Fruit fly (Drosophila melanogaster) whole organism, embryonic: ENCODE data around the gene CG10317.

Experiments
- B-H1 ChIP-seq: fragments of 200-800 bp; sonication (Bioruptor generic); IDR thresholded peaks from 3 replicates; pipeline ENCODE4 v1.3.6; 2022; ENCODE audit warnings: missing biosample characterization, missing genetic modification characterization
- CG11504 ChIP-seq: fragments of 200-800 bp; sonication (Bioruptor generic); optimal IDR thresholded peaks from 3 replicates; lab custom pipeline; 2019; ENCODE audit warnings: missing biosample characterization, mild to moderate bottlenecking, missing genetic modification characterization, moderate library complexity
- CG12236 ChIP-seq: fragments of 200-800 bp; sonication (Bioruptor generic); optimal IDR thresholded peaks from 2 replicates; lab custom pipeline; 2016; ENCODE audit warnings: missing biosample characterization, missing genetic modification characterization
- CG13123 ChIP-seq: fragments of 200-800 bp; sonication (Bioruptor generic); optimal IDR thresholded peaks from 2 replicates; lab custom pipeline; 2016; ENCODE audit warnings: missing biosample characterization, missing genetic modification characterization
- CG14860 ChIP-seq: fragments of 200-800 bp; sonication (Bioruptor generic); IDR thresholded peaks from 3 replicates; pipeline ENCODE4 v1.3.6; 2022; ENCODE audit warnings: missing biosample characterization, missing genetic modification characterization; ENCODE audit not compliant: partially characterized antibody
- CG14965 ChIP-seq: fragments of 200-800 bp; sonication (Bioruptor generic); optimal IDR thresholded peaks from 2 replicates; lab custom pipeline; 2016; ENCODE audit warnings: missing biosample characterization, missing genetic modification characterization, borderline replicate concordance
- CG1647 ChIP-seq: fragments of 200-800 bp; sonication (Bioruptor generic); optimal IDR thresholded peaks from 3 replicates; lab custom pipeline; 2016; ENCODE audit warnings: missing biosample characterization, missing genetic modification characterization
- CG16863 ChIP-seq: fragments of 200-800 bp; sonication (Bioruptor generic); optimal IDR thresholded peaks from 3 replicates; lab custom pipeline; 2016; ENCODE audit warnings: missing biosample characterization, missing genetic modification characterization
- CG17385 ChIP-seq: fragments of 200-800 bp; sonication (Bioruptor generic); optimal IDR thresholded peaks from 3 replicates; lab custom pipeline; 2018; ENCODE audit warnings: missing biosample characterization, mild to moderate bottlenecking, missing genetic modification characterization
- CG30403 ChIP-seq: fragments of 200-800 bp; sonication (Bioruptor generic); optimal IDR thresholded peaks from 3 replicates; lab custom pipeline; 2016; ENCODE audit warnings: missing biosample characterization, missing genetic modification characterization
- CG34376 ChIP-seq: fragments of 200-800 bp; sonication (Bioruptor generic); optimal IDR thresholded peaks from 2 replicates; lab custom pipeline; 2018; ENCODE audit warnings: missing biosample characterization, mild to moderate bottlenecking, missing genetic modification characterization
- CG4617 ChIP-seq: fragments of 200-800 bp; sonication (Bioruptor generic); optimal IDR thresholded peaks from 3 replicates; lab custom pipeline; 2016; ENCODE audit warnings: missing biosample characterization, missing genetic modification characterization, borderline replicate concordance
- CG4820 ChIP-seq: fragments of 200-800 bp; sonication (Bioruptor generic); optimal IDR thresholded peaks from 3 replicates; lab custom pipeline; 2016; ENCODE audit warnings: missing biosample characterization, missing genetic modification characterization
- CG6683 ChIP-seq: fragments of 200-800 bp; sonication (Bioruptor generic); optimal IDR thresholded peaks from 2 replicates; lab custom pipeline; 2017; ENCODE audit warnings: missing biosample characterization, mild to moderate bottlenecking, missing genetic modification characterization, missing genetic modification reagents
- CG7357 ChIP-seq: fragments of 200-800 bp; sonication (Bioruptor generic); IDR thresholded peaks from 3 replicates; pipeline ENCODE4 v1.3.6; 2022; ENCODE audit warnings: missing biosample characterization, missing genetic modification characterization
- CG8089 ChIP-seq: fragments of 200-800 bp; sonication (Bioruptor generic); optimal IDR thresholded peaks from 3 replicates; lab custom pipeline; 2016; ENCODE audit warnings: missing biosample characterization, missing genetic modification characterization
- CG8765 ChIP-seq: fragments of 200-800 bp; sonication (Bioruptor generic); IDR thresholded peaks from 2 replicates; pipeline ENCODE4 v1.3.6; 2022; ENCODE audit warnings: missing biosample characterization, missing genetic modification characterization
- Camta ChIP-seq: fragments of 200-800 bp; sonication (Bioruptor generic); optimal IDR thresholded peaks from 2 replicates; lab custom pipeline; 2016; ENCODE audit warnings: missing biosample characterization, missing genetic modification characterization
- D19B ChIP-seq: fragments of 200-800 bp; sonication (Bioruptor generic); optimal IDR thresholded peaks from 2 replicates; lab custom pipeline; 2017; ENCODE audit warnings: missing biosample characterization, mild to moderate bottlenecking, missing genetic modification characterization
- Dip2 ChIP-seq: fragments of 200-800 bp; sonication (Bioruptor generic); IDR thresholded peaks from 2 replicates; pipeline ENCODE4 v1.3.6; 2022; ENCODE audit warnings: missing biosample characterization, missing genetic modification characterization
- E2f1 ChIP-seq: fragments of 200-800 bp; sonication (Bioruptor generic); IDR thresholded peaks from 2 replicates; pipeline ENCODE4 v1.3.6; 2022; ENCODE audit warnings: missing biosample characterization, missing genetic modification characterization
- Fer2 ChIP-seq: fragments of 200-800 bp; sonication (Bioruptor generic); optimal IDR thresholded peaks from 2 replicates; lab custom pipeline; 2018; ENCODE audit warnings: missing biosample characterization, mild to moderate bottlenecking, missing genetic modification characterization, moderate library complexity
- Hand ChIP-seq: fragments of 200-800 bp; sonication (Bioruptor generic); optimal IDR thresholded peaks from 2 replicates; lab custom pipeline; 2017; ENCODE audit warnings: mild to moderate bottlenecking, missing biosample characterization, missing genetic modification reagents, missing genetic modification characterization
- Hr3 ChIP-seq: fragments of 200-800 bp; sonication (Bioruptor generic); optimal IDR thresholded peaks from 3 replicates; lab custom pipeline; 2016; ENCODE audit warnings: missing biosample characterization, missing genetic modification characterization
- Hr39 ChIP-seq: fragments of >200 bp; optimal IDR thresholded peaks from 2 replicates; lab custom pipeline; 2017
- Mad ChIP-seq: fragments of 200-800 bp; sonication (Bioruptor generic); optimal IDR thresholded peaks from 2 replicates; lab custom pipeline; 2016; ENCODE audit warnings: missing biosample characterization, missing genetic modification characterization
- Max ChIP-seq: fragments of 200-800 bp; sonication (Bioruptor generic); optimal IDR thresholded peaks from 2 replicates; lab custom pipeline; 2016; ENCODE audit warnings: missing biosample characterization, mild to moderate bottlenecking, missing genetic modification characterization
- NC2α ChIP-seq: fragments of 200-800 bp; sonication (Bioruptor generic); optimal IDR thresholded peaks from 2 replicates; lab custom pipeline; 2016; ENCODE audit warnings: missing biosample characterization, missing genetic modification characterization
- Nf-YC ChIP-seq: fragments of 200-800 bp; optimal IDR thresholded peaks from 3 replicates; lab custom pipeline; 2019; ENCODE audit warnings: missing biosample characterization, mild to moderate bottlenecking, missing genetic modification characterization, moderate library complexity
- Oli ChIP-seq: fragments of 200-800 bp; sonication (Bioruptor generic); optimal IDR thresholded peaks from 2 replicates; lab custom pipeline; 2018; ENCODE audit warnings: missing biosample characterization, mild to moderate bottlenecking, missing genetic modification characterization, moderate library complexity
- Optix ChIP-seq: fragments of 200-800 bp; sonication (Bioruptor generic); IDR thresholded peaks from 3 replicates; pipeline ENCODE4 v1.3.6; 2022; ENCODE audit warnings: missing biosample characterization, missing genetic modification characterization
- Tbp ChIP-seq: fragments of >200 bp; optimal IDR thresholded peaks from 2 replicates; lab custom pipeline; 2018; ENCODE audit warnings: missing biosample characterization, missing genetic modification characterization
- abd-A ChIP-seq: fragments of 200-800 bp; sonication (Bioruptor generic); optimal IDR thresholded peaks from 3 replicates; lab custom pipeline; 2019; ENCODE audit warnings: missing biosample characterization, mild to moderate bottlenecking, missing genetic modification characterization, moderate library complexity
- az2 ChIP-seq: fragments of 200-800 bp; sonication (Bioruptor generic); optimal IDR thresholded peaks from 3 replicates; lab custom pipeline; 2016; ENCODE audit warnings: missing biosample characterization, missing genetic modification characterization
- bigmax ChIP-seq: fragments of 200-800 bp; sonication (Bioruptor generic); optimal IDR thresholded peaks from 2 replicates; lab custom pipeline; 2018; ENCODE audit warnings: missing biosample characterization, mild to moderate bottlenecking, missing genetic modification characterization
- cas ChIP-seq: fragments of 200-800 bp; sonication (Bioruptor generic); IDR thresholded peaks from 2 replicates; pipeline ENCODE4 v1.3.6; 2022; ENCODE audit warnings: missing biosample characterization, missing genetic modification characterization
- chm ChIP-seq: fragments of 200-800 bp; sonication (Bioruptor generic); IDR thresholded peaks from 2 replicates; pipeline ENCODE4 v1.3.6; 2022; ENCODE audit warnings: missing biosample characterization, missing genetic modification characterization
- dm ChIP-seq: fragments of 200-800 bp; sonication (Bioruptor generic); optimal IDR thresholded peaks from 3 replicates; lab custom pipeline; 2016; ENCODE audit warnings: missing biosample characterization, missing genetic modification characterization
- ems ChIP-seq: fragments of 200-800 bp; sonication (Bioruptor generic); optimal IDR thresholded peaks from 3 replicates; lab custom pipeline; 2016; ENCODE audit warnings: missing biosample characterization, missing genetic modification characterization
- en ChIP-seq: fragments of 200-800 bp; sonication (Bioruptor generic); optimal IDR thresholded peaks from 2 replicates; lab custom pipeline; 2016; ENCODE audit warnings: missing biosample characterization, missing genetic modification characterization
- h ChIP-seq: fragments of >200 bp; optimal IDR thresholded peaks from 2 replicates; lab custom pipeline; 2017
- pan ChIP-seq, 4 experiments: fragments of >200 bp in 3 of 4; fragments of 200-800 bp in 1 of 4; sonication (Bioruptor generic) in 1 of 4; optimal IDR thresholded peaks in 3 of 4; IDR thresholded peaks in 1 of 4; 2 replicates each; pipeline versions ENCODE4 v1.3.6 to Lab custom; 2017 to 2022; ENCODE audit warnings: missing biosample characterization in 2 of 4, missing genetic modification characterization in 2 of 4, mixed read lengths in 1 of 4
- peb ChIP-seq: fragments of 200-800 bp; sonication (Bioruptor generic); IDR thresholded peaks from 2 replicates; pipeline ENCODE4 v1.3.6; 2022; ENCODE audit warnings: missing biosample characterization, missing genetic modification characterization
- pho ChIP-seq: fragments of 200-800 bp; sonication (Bioruptor generic); optimal IDR thresholded peaks from 2 replicates; lab custom pipeline; 2016; ENCODE audit warnings: missing biosample characterization, missing genetic modification characterization
- pros ChIP-seq: fragments of 200-800 bp; sonication (Bioruptor generic); optimal IDR thresholded peaks from 3 replicates; lab custom pipeline; 2019; ENCODE audit warnings: missing biosample characterization, mild to moderate bottlenecking, missing genetic modification characterization, moderate library complexity
- pum ChIP-seq: fragments of 200-800 bp; sonication (Bioruptor generic); optimal IDR thresholded peaks from 2 replicates; lab custom pipeline; 2016; ENCODE audit warnings: missing biosample characterization, missing genetic modification characterization
- sd ChIP-seq: fragments of 200-800 bp; sonication (Bioruptor generic); optimal IDR thresholded peaks from 3 replicates; lab custom pipeline; 2018; ENCODE audit warnings: missing biosample characterization, mild to moderate bottlenecking, missing genetic modification characterization, moderate library complexity
- seq ChIP-seq: fragments of 200-800 bp; sonication (Bioruptor generic); IDR thresholded peaks from 2 replicates; pipeline ENCODE4 v1.3.6; 2022; ENCODE audit warnings: missing biosample characterization, missing genetic modification characterization
- shn ChIP-seq: fragments of 200-800 bp; sonication (Bioruptor generic); optimal IDR thresholded peaks from 3 replicates; lab custom pipeline; 2016; ENCODE audit warnings: missing biosample characterization, missing genetic modification characterization
- tgo ChIP-seq: fragments of 200-800 bp; sonication (Bioruptor generic); IDR thresholded peaks from 3 replicates; pipeline ENCODE4 v1.3.6; 2022; ENCODE audit warnings: missing biosample characterization, missing genetic modification characterization
- vfl ChIP-seq: fragments of 200-800 bp; sonication (Bioruptor generic); optimal IDR thresholded peaks from 2 replicates; lab custom pipeline; 2016; ENCODE audit warnings: missing biosample characterization, missing genetic modification characterization
- zfh1 ChIP-seq: fragments of 200-800 bp; sonication (Bioruptor generic); IDR thresholded peaks from 3 replicates; pipeline ENCODE4 v1.3.6; 2022; ENCODE audit warnings: missing biosample characterization, missing genetic modification characterization
- zfh2 ChIP-seq: fragments of 200-800 bp; sonication (Bioruptor generic); optimal IDR thresholded peaks from 2 replicates; lab custom pipeline; 2016; ENCODE audit warnings: missing biosample characterization, missing genetic modification characterization

Gene CG10317

dm6 chr3R:16337053-16337385, 33.3 kb downstream of the CG10317 start (continued):
- no peak for TF ChIP-seq sd (tag; lab: Kevin White, UChicago)
- 0 out of 2 replicates have a peak, but pooled peaks have one; percentile 6 for TF ChIP-seq cas (GFP tag; lab: Robert Waterston, UW)
- peak; percentile 10 for TF ChIP-seq dm (GFP tag; lab: Kevin White, UChicago)
- TF ChIP-seq CG14965 (GFP tag; lab: Kevin White, UChicago): no peak
- no peak for TF ChIP-seq Hr39 (lab: Kevin White, UChicago)
- peak; percentile 56 for TF ChIP-seq Camta (GFP tag; lab: Kevin White, UChicago)
- peak; percentile 61 for TF ChIP-seq CG4820 (GFP tag; lab: Kevin White, UChicago)
- TF ChIP-seq abd-A (tag; lab: Kevin White, UChicago): no peak
- no peak for TF ChIP-seq CG14860 (GFP tag; lab: Robert Waterston, UW)
- TF ChIP-seq CG6683: no peak
- TF ChIP-seq CG11504 (tag; lab: Kevin White, UChicago): peak; percentile 37
- TF ChIP-seq tgo: peak; percentile 16; the same call in 1 of the 3 replicates
- no peak for TF ChIP-seq pho (GFP tag; lab: Kevin White, UChicago)
- TF ChIP-seq Fer2 (tag; lab: Kevin White, UChicago): no peak
- peak; percentile 13 for TF ChIP-seq CG17385 (GFP tag; lab: Kevin White, UChicago)
- TF ChIP-seq shn (GFP tag; lab: Kevin White, UChicago): no peak
- no peak for TF ChIP-seq Tbp (GFP tag; lab: Kevin White, UChicago)
- no peak for TF ChIP-seq vfl (GFP tag; lab: Kevin White, UChicago)
- peak; percentile 50 for TF ChIP-seq CG12236 (GFP tag; lab: Kevin White, UChicago)
- TF ChIP-seq CG8089 (GFP tag; lab: Kevin White, UChicago): no peak
- no peak for TF ChIP-seq pan (optimal IDR thresholded peaks at IDR 0.05; lab: Kevin White, UChicago)
- peak in 1 of 2 experiments; percentile 27 for TF ChIP-seq pan (GFP tag; optimal IDR thresholded peaks at IDR 0.05 in 1 of 2, IDR thresholded peaks at IDR 0.05 in 1 of 2)
- no peak for TF ChIP-seq en (GFP tag; lab: Kevin White, UChicago)
- peak; percentile 42 for TF ChIP-seq pros (GFP tag; lab: Kevin White, UChicago)
- TF ChIP-seq Nf-YC (tag; lab: Kevin White, UChicago): no peak
- TF ChIP-seq bigmax (GFP tag; lab: Kevin White, UChicago): no peak
- TF ChIP-seq Hand: no peak
- TF ChIP-seq seq (GFP tag; lab: Robert Waterston, UW): no peak
- peak; percentile 2 for TF ChIP-seq CG4617 (GFP tag; lab: Kevin White, UChicago)
- TF ChIP-seq CG34376 (GFP tag; lab: Kevin White, UChicago): no peak
- no peak for TF ChIP-seq CG13123
- TF ChIP-seq az2 (GFP tag; lab: Kevin White, UChicago): peak; percentile 62
- peak; percentile 51 for TF ChIP-seq E2f1 (GFP tag; lab: Robert Waterston, UW)
- TF ChIP-seq zfh1 (GFP tag; lab: Robert Waterston, UW): peak; percentile 82
- TF ChIP-seq chm: peak; percentile 59; the same call in 1 of the 2 replicates
- TF ChIP-seq CG7357 (GFP tag; lab: Robert Waterston, UW): peak; percentile 33; the same call in 1 of the 3 replicates
- TF ChIP-seq pum (GFP tag; lab: Kevin White, UChicago): peak; percentile 70
- peak; percentile 43 for TF ChIP-seq Max (GFP tag; lab: Kevin White, UChicago)
- 0 out of 2 replicates have a peak, but pooled peaks have one; percentile 20 for TF ChIP-seq peb (GFP tag; lab: Robert Waterston, UW)
- no peak for TF ChIP-seq B-H1 (GFP tag; lab: Robert Waterston, UW)
- TF ChIP-seq CG16863 (GFP tag; lab: Kevin White, UChicago): peak; percentile 45
- no peak for TF ChIP-seq zfh2 (GFP tag; lab: Kevin White, UChicago)
- no peak for TF ChIP-seq Mad (GFP tag; lab: Kevin White, UChicago)
- peak; percentile 17 for TF ChIP-seq CG1647 (GFP tag; lab: Kevin White, UChicago)
- no peak for TF ChIP-seq D19B (GFP tag; lab: Kevin White, UChicago)
- TF ChIP-seq Hr3 (GFP tag; lab: Kevin White, UChicago): peak; percentile 56
- TF ChIP-seq Oli (tag; lab: Kevin White, UChicago): peak; percentile 51
- TF ChIP-seq NC2α (GFP tag; lab: Kevin White, UChicago): no peak
- peak; percentile 48 for TF ChIP-seq CG30403 (GFP tag; lab: Kevin White, UChicago)
- no peak for TF ChIP-seq Dip2 (GFP tag; lab: Robert Waterston, UW)
- TF ChIP-seq ems (GFP tag; lab: Kevin White, UChicago): no peak
- peak; percentile 79 for TF ChIP-seq CG8765 (GFP tag; lab: Robert Waterston, UW)
- TF ChIP-seq h (lab: Kevin White, UChicago): no peak
- TF ChIP-seq Optix (GFP tag; lab: Robert Waterston, UW): no peak; the same call in 2 of the 3 replicates
